Fruit fly (Drosophila melanogaster): ENCODE data around the gene Scsalpha1.
A peak's percentile ranks its signal among the peaks of the same experiment; 100 is the strongest.

The Scsalpha1 gene

dm6 chr3L:3809943-3810342, 4.1 kb upstream of the Scsalpha1 start, which contains the start of gene CG32262 (continued):
- TF ChIP-seq Eip74EF (GFP tag; optimal IDR thresholded peaks at IDR 0.05), result peak in 1 of 2 experiments; percentile 30
- no peak for TF ChIP-seq CG10274 (GFP tag; optimal IDR thresholded peaks at IDR 0.05)
- no peak for TF ChIP-seq CG18764 (GFP tag; optimal IDR thresholded peaks at IDR 0.05)
- peak; percentile 30 for TF ChIP-seq Myb (GFP tag; optimal IDR thresholded peaks at IDR 0.05)
- no peak for TF ChIP-seq CG13296 (GFP tag; optimal IDR thresholded peaks at IDR 0.05)
- TF ChIP-seq gcm (GFP tag; optimal IDR thresholded peaks at IDR 0.05), result no peak
- TF ChIP-seq Dref (GFP tag; IDR thresholded peaks at IDR 0.05), result peak; percentile 84
- peak; percentile 44; the same call in 2 of the 3 replicates for TF ChIP-seq zen2 (GFP tag; IDR thresholded peaks at IDR 0.05; ENCODE audit: partially characterized antibody)
- no peak for TF ChIP-seq CG1832 (GFP tag; optimal IDR thresholded peaks at IDR 0.05)
- TF ChIP-seq HLH4C (GFP tag; IDR thresholded peaks at IDR 0.05; ENCODE audit: partially characterized antibody), result peak; percentile 75
- peak; percentile 44 for TF ChIP-seq sens (GFP tag)
- peak; percentile 55; the same call in 1 of the 2 replicates for TF ChIP-seq amos (GFP tag; IDR thresholded peaks at IDR 0.05; ENCODE audit: partially characterized antibody)
- TF ChIP-seq cato (GFP tag; optimal IDR thresholded peaks at IDR 0.05; ENCODE audit: borderline replicate concordance), result no peak
- TF ChIP-seq CG10147 (GFP tag; optimal IDR thresholded peaks at IDR 0.05), result peak; percentile 17
- TF ChIP-seq trem (tag; optimal IDR thresholded peaks at IDR 0.05), result no peak
- peak; percentile 71 for TF ChIP-seq CG34224 (GFP tag; IDR thresholded peaks at IDR 0.05; ENCODE audit: partially characterized antibody)
- no peak for TF ChIP-seq D (optimal IDR thresholded peaks at IDR 0.05)
- TF ChIP-seq D (GFP tag; optimal IDR thresholded peaks at IDR 0.05), result no peak
- peak; percentile 5 for TF ChIP-seq mirr (GFP tag; optimal IDR thresholded peaks at IDR 0.05)
- TF ChIP-seq CG14860 (GFP tag; IDR thresholded peaks at IDR 0.05; ENCODE audit: partially characterized antibody), result peak; percentile 54; the same call in 2 of the 3 replicates
- no peak for TF ChIP-seq disco-r (GFP tag; optimal IDR thresholded peaks at IDR 0.05)
- no peak for TF ChIP-seq psq (GFP tag; optimal IDR thresholded peaks at IDR 0.05)
- TF ChIP-seq Stat92E (GFP tag; optimal IDR thresholded peaks at IDR 0.05), result peak in 1 of 3 experiments; percentile 35
- TF ChIP-seq CG2678 (tag; optimal IDR thresholded peaks at IDR 0.05), result no peak
- TF ChIP-seq dysf (GFP tag; IDR thresholded peaks at IDR 0.05), result no peak

- TF ChIP-seq Sry-δ (GFP tag; optimal IDR thresholded peaks at IDR 0.05) (peak; percentile 60), CG33213 (GFP tag; optimal IDR thresholded peaks at IDR 0.05) (peak; percentile 41), CG34422 (GFP tag; IDR thresholded peaks at IDR 0.05) (peak; percentile 44; the same call in 1 of the 3 replicates), Doc3 (GFP tag; IDR thresholded peaks at IDR 0.05; ENCODE audit: partially characterized antibody) (peak; percentile 63; the same call in 2 of the 3 replicates), sens (GFP tag) (peak; percentile 72), CG9797 (GFP tag; optimal IDR thresholded peaks at IDR 0.05) (peak; percentile 68), CG10209 (GFP tag; optimal IDR thresholded peaks at IDR 0.05) (no peak), HLH54F (GFP tag; optimal IDR thresholded peaks at IDR 0.05) (no peak), CG7786 (GFP tag; optimal IDR thresholded peaks at IDR 0.05) (no peak), BEAF-32 (GFP tag; optimal IDR thresholded peaks at IDR 0.05) (peak; percentile 53), CG4617 (GFP tag; optimal IDR thresholded peaks at IDR 0.05; ENCODE audit: borderline replicate concordance) (peak; percentile 64), CG11560 (tag; IDR thresholded peaks at IDR 0.05) (no peak), Asciz (GFP tag; optimal IDR thresholded peaks at IDR 0.05) (no peak), Ets97D (GFP tag; optimal IDR thresholded peaks at IDR 0.05) (peak; percentile 63), CG7987 (GFP tag; optimal IDR thresholded peaks at IDR 0.05) (no peak), CG13287 (GFP tag; IDR thresholded peaks at IDR 0.05; ENCODE audit: partially characterized antibody) (peak; percentile 86), Hmr (GFP tag; optimal IDR thresholded peaks at IDR 0.05) (no peak), danr (GFP tag; IDR thresholded peaks at IDR 0.05) (no peak), CG7963 (GFP tag; IDR thresholded peaks at IDR 0.05; ENCODE audit: partially characterized antibody) (peak; percentile 51; the same call in 2 of the 3 replicates), CG10267 (tag; optimal IDR thresholded peaks at IDR 0.05) (peak; percentile 88), crp (GFP tag; optimal IDR thresholded peaks at IDR 0.05) (peak in 1 of 2 experiments; percentile 39), CG6791 (GFP tag; IDR thresholded peaks at IDR 0.05; ENCODE audit: partially characterized antibody) (peak; percentile 91), sug (tag; optimal IDR thresholded peaks at IDR 0.05) (peak; percentile 24), CG14860 (GFP tag; IDR thresholded peaks at IDR 0.05; ENCODE audit: partially characterized antibody) (peak; percentile 49), dm (GFP tag; optimal IDR thresholded peaks at IDR 0.05) (peak; percentile 21)
Observed at dm6 chr3L:3811089-3811488, 2.9 kb upstream of the Scsalpha1 start, which contains the start of the genes CG32263 and PIG-B. Gene CG32263 (minus strand): TSS chr3L:3811114. Gene PIG-B (plus strand): TSS chr3L:3811263.

Data from whole organism, embryonic.